Fruit fly (Drosophila melanogaster): ENCODE results near the gene Rab11.

Rab11 gene

dm6 chr3R:21112742-21113465 lies 1.7 kb downstream of the Rab11 start (continued):
- TF ChIP-seq lov (optimal IDR thresholded peaks at IDR 0.05) (no peak), lov (GFP tag; IDR thresholded peaks at IDR 0.05) (peak; percentile 55; the same call in 1 of the 3 replicates), trem (tag; optimal IDR thresholded peaks at IDR 0.05) (peak; percentile 86), CG7963 (GFP tag; IDR thresholded peaks at IDR 0.05; ENCODE audit: partially characterized antibody) (no peak), CG3065 (GFP tag; optimal IDR thresholded peaks at IDR 0.05) (peak; percentile 78), CG7271 (tag; optimal IDR thresholded peaks at IDR 0.05) (peak; percentile 42), toy (GFP tag; IDR thresholded peaks at IDR 0.05) (peak; percentile 68), CG3847 (GFP tag; IDR thresholded peaks at IDR 0.05) (peak; percentile 78), Xrp1 (GFP tag; IDR thresholded peaks at IDR 0.05) (peak; percentile 91), CG32532 (GFP tag; IDR thresholded peaks at IDR 0.05) (peak; percentile 91), Mrtf (GFP tag; IDR thresholded peaks at IDR 0.05) (peak; percentile 82), CG14050 (GFP tag; IDR thresholded peaks at IDR 0.05) (peak; percentile 74), CG10209 (GFP tag; optimal IDR thresholded peaks at IDR 0.05) (peak; percentile 88), Tbp (GFP tag; optimal IDR thresholded peaks at IDR 0.05) (no peak), CG32767 (GFP tag; IDR thresholded peaks at IDR 0.05) (peak; percentile 71; the same call in 1 of the 2 replicates), pb (GFP tag; optimal IDR thresholded peaks at IDR 0.05) (peak; percentile 88), schlank (tag; optimal IDR thresholded peaks at IDR 0.05) (peak; percentile 72), CG17612 (GFP tag; IDR thresholded peaks at IDR 0.05) (peak; percentile 36; the same call in 1 of the 2 replicates), abd-A (tag; optimal IDR thresholded peaks at IDR 0.05) (no peak), hb (GFP tag; IDR thresholded peaks at IDR 0.05; ENCODE audit: partially characterized antibody) (no peak), CG9215 (GFP tag; IDR thresholded peaks at IDR 0.05) (peak; percentile 61), kni (GFP tag; optimal IDR thresholded peaks at IDR 0.05) (peak; percentile 67), CG14441 (GFP tag; IDR thresholded peaks at IDR 0.05) (peak; percentile 85), Xbp1 (GFP tag; optimal IDR thresholded peaks at IDR 0.05) (peak; percentile 92), CG34422 (GFP tag; IDR thresholded peaks at IDR 0.05) (peak; percentile 88), NfI (GFP tag; optimal IDR thresholded peaks at IDR 0.05) (peak; percentile 87), CG10565 (GFP tag; optimal IDR thresholded peaks at IDR 0.05) (peak; percentile 15), tio (GFP tag; optimal IDR thresholded peaks at IDR 0.05) (peak; percentile 84), br (optimal IDR thresholded peaks at IDR 0.05) (no peak), tin (GFP tag; optimal IDR thresholded peaks at IDR 0.05) (peak; percentile 81), CG13296 (GFP tag; optimal IDR thresholded peaks at IDR 0.05) (peak; percentile 79), gro (GFP tag; optimal IDR thresholded peaks at IDR 0.05) (peak; percentile 94), CG15011 (GFP tag; optimal IDR thresholded peaks at IDR 0.05) (no peak), NC2β (GFP tag; optimal IDR thresholded peaks at IDR 0.05) (peak; percentile 89), Asciz (GFP tag; optimal IDR thresholded peaks at IDR 0.05) (peak; percentile 81), Hr3 (GFP tag; optimal IDR thresholded peaks at IDR 0.05) (peak; percentile 80), Sox100B (GFP tag; optimal IDR thresholded peaks at IDR 0.05) (peak; percentile 88), CG9797 (GFP tag; optimal IDR thresholded peaks at IDR 0.05) (no peak), zen2 (GFP tag; IDR thresholded peaks at IDR 0.05; ENCODE audit: partially characterized antibody) (no peak), bab2 (GFP tag; optimal IDR thresholded peaks at IDR 0.05) (peak; percentile 93), Drgx (GFP tag; IDR thresholded peaks at IDR 0.05) (peak; percentile 85), CG8290 (GFP tag; optimal IDR thresholded peaks at IDR 0.05) (peak; percentile 67), CG8290 (tag; optimal IDR thresholded peaks at IDR 0.05) (peak in 1 of 2 experiments; percentile 92), Oaz (GFP tag; IDR thresholded peaks at IDR 0.05) (peak; percentile 60), slp2 (GFP tag; optimal IDR thresholded peaks at IDR 0.05) (peak; percentile 86)

Measured in whole organism, embryonic.